Worm (Caenorhabditis elegans): Measurements from ENCODE around the gene C53D6.6.

DNA sequence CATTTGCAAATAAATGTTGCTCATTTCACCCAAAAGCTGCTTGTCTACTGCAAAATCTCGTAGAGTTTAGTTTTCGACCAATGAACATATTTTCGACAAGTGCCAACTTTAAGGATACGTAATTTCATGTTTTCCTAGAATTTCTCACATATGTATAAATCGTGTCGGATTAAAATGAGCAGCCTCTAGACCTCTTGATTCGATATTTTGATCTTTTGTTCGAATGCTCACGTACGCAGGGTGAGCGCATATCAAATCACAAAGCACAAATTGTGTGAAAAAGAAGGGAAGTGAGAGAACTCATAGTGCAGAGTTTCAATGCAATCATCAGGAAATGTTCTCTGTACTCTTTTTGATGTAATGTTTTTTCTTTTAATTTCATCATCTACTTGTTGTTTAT is 31.1 kb upstream of the C53D6.6 start:
- TF ChIP-seq ama-1 (optimal IDR thresholded peaks at IDR 0.05) = no peak
- no peak for TF ChIP-seq hnd-1 (tag; optimal IDR thresholded peaks at IDR 0.05)
- TF ChIP-seq sea-1 (GFP tag; conservative IDR thresholded peaks at IDR 0.05) = no peak

All from whole organism, early embryonic.